Fruit fly (Drosophila melanogaster): Measurements from ENCODE around the gene CG43220.
A peak's percentile ranks its signal among the peaks of the same experiment; 100 is the strongest.

Gene CG43220

dm6 chr2L:17450505-17451415, 35.6 kb upstream of the CG43220 start (continued):
- peak; percentile 2 for TF ChIP-seq Sry-δ (GFP tag; optimal IDR thresholded peaks at IDR 0.05)
- peak; percentile 51 for TF ChIP-seq abd-A (tag; optimal IDR thresholded peaks at IDR 0.05)
- no peak for TF ChIP-seq Opbp (GFP tag; IDR thresholded peaks at IDR 0.05; ENCODE audit: partially characterized antibody)
- TF ChIP-seq CG10366 (GFP tag; IDR thresholded peaks at IDR 0.05), result peak; percentile 23; the same call in 1 of the 2 replicates
- peak; percentile 53 for TF ChIP-seq CG2875 (GFP tag; optimal IDR thresholded peaks at IDR 0.05)
- TF ChIP-seq her (GFP tag; optimal IDR thresholded peaks at IDR 0.05), result no peak
- TF ChIP-seq lab (GFP tag; optimal IDR thresholded peaks at IDR 0.05), result peak; percentile 70
- TF ChIP-seq CG18011 (GFP tag; optimal IDR thresholded peaks at IDR 0.05), result peak; percentile 51
- TF ChIP-seq ato (GFP tag; IDR thresholded peaks at IDR 0.05; ENCODE audit: partially characterized antibody), result no peak
- no peak for TF ChIP-seq hb (GFP tag; IDR thresholded peaks at IDR 0.05; ENCODE audit: partially characterized antibody)
- no peak for TF ChIP-seq CG4360 (GFP tag; IDR thresholded peaks at IDR 0.05)
- TF ChIP-seq CG31441 (GFP tag; IDR thresholded peaks at IDR 0.05), result peak; percentile 73
- TF ChIP-seq ase (GFP tag; IDR thresholded peaks at IDR 0.05), result no peak
- TF ChIP-seq CG10321 (GFP tag; IDR thresholded peaks at IDR 0.05), result no peak
- TF ChIP-seq B-H1 (GFP tag; IDR thresholded peaks at IDR 0.05), result no peak; the same call in 2 of the 3 replicates
- TF ChIP-seq Ets65A (GFP tag), result no peak
- TF ChIP-seq toy (GFP tag; IDR thresholded peaks at IDR 0.05), result no peak
- no peak for TF ChIP-seq ranshi (GFP tag; IDR thresholded peaks at IDR 0.05)
- no peak for TF ChIP-seq gsb-n (tag; optimal IDR thresholded peaks at IDR 0.05)

DNA sequence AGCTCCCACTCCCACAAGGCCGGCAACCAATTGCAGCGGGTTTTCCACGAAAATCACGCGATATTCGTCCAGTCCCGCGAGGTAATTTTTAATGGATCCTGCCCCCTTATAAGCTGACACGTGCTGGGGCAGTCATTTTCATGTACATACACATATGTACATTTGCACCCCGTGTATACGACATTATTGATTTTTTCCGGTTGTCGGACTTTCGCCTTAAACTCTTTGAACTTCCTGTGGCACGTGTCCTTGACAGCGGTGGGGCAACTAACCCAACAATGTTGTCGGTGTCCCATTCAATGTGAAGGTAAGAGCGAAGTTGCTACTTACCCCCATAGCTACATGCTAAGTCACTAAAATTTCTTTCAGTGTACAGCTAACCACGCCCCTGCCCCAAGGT, 34.3 kb upstream of the CG43220 start:
- TF ChIP-seq D19A (tag; optimal IDR thresholded peaks at IDR 0.05) (no peak), Hey (tag; optimal IDR thresholded peaks at IDR 0.05) (peak; percentile 92), CG15269 (tag; optimal IDR thresholded peaks at IDR 0.05) (no peak), CG14014 (GFP tag; IDR thresholded peaks at IDR 0.05) (no peak), Hand (GFP tag; optimal IDR thresholded peaks at IDR 0.05) (no peak), Fer1 (GFP tag; optimal IDR thresholded peaks at IDR 0.05) (no peak), CG15514 (GFP tag; optimal IDR thresholded peaks at IDR 0.05) (no peak), CG12299 (tag; optimal IDR thresholded peaks at IDR 0.05) (no peak), row (GFP tag; IDR thresholded peaks at IDR 0.05) (no peak), z (GFP tag; IDR thresholded peaks at IDR 0.05) (no peak), cwo (GFP tag; optimal IDR thresholded peaks at IDR 0.05) (peak; percentile 38), CG9876 (GFP tag; optimal IDR thresholded peaks at IDR 0.05) (no peak), Dbx (GFP tag; IDR thresholded peaks at IDR 0.05) (no peak), CG7556 (GFP tag; optimal IDR thresholded peaks at IDR 0.05) (no peak), CG14860 (GFP tag; IDR thresholded peaks at IDR 0.05; ENCODE audit: partially characterized antibody) (no peak), croc (GFP tag; conservative IDR thresholded peaks at IDR 0.05) (no peak), sens (GFP tag) (peak; percentile 50), H2.0 (GFP tag; IDR thresholded peaks at IDR 0.05) (no peak), dimm (GFP tag; IDR thresholded peaks at IDR 0.05) (no peak), CG9817 (tag; optimal IDR thresholded peaks at IDR 0.05) (no peak), da (GFP tag; optimal IDR thresholded peaks at IDR 0.05) (no peak), zfh2 (GFP tag; optimal IDR thresholded peaks at IDR 0.05) (no peak), MTF-1 (GFP tag; optimal IDR thresholded peaks at IDR 0.05; ENCODE audit: borderline replicate concordance) (no peak), Dip3 (GFP tag; optimal IDR thresholded peaks at IDR 0.05) (no peak)
